Fruit fly (Drosophila melanogaster) S2 (cell line): ENCODE results near the gene CG14408.
A peak's percentile ranks its signal among the peaks of the same experiment; 100 is the strongest.

ENCODE experiments used
- CG8478 ChIP-seq: fragments of >200 bp; optimal IDR thresholded peaks from 2 replicates; lab custom pipeline; 2018
- CTCF ChIP-seq, 2 experiments: fragments of >200 bp; optimal IDR thresholded peaks; 2 replicates each; lab custom pipeline; 2018

- TF ChIP-seq CG8478 (lab: Kevin White, UChicago) (no peak), CTCF (optimal IDR thresholded peaks at IDR 0.05; lab: Kevin White, UChicago) (peak; percentile 61 to 71)
Measured at dm6 chrX:14878917-14879316, 47.1 kb upstream of the CG14408 start.
